Fruit fly (Drosophila melanogaster): ENCODE results near the gene bbg.

DNA sequence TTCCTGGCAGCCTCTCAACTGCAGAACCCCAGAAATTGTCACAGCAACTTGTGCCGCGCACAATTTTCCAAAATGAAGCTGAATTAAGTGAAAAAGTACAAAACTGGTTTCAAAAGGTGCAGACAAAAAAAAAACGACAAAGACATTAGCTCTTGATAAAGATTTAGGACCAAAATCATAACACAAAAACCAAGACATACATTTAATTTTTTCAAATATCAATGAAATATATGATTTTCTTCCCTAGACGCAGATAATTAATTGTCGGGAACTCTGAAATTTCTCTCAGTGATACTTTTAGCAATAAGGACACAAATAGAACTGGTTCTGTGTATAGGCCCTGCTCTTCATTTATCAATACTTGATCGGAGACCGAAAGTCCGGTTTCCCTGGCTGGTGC lies 171.4 kb downstream of the bbg start:
- TF ChIP-seq psq (optimal IDR thresholded peaks at IDR 0.05) (no peak), insv (optimal IDR thresholded peaks at IDR 0.05) (no peak), ttk (optimal IDR thresholded peaks at IDR 0.05) (no peak), Myc (optimal IDR thresholded peaks at IDR 0.05) (no peak)

All from Kc167 (cell line).